Worm (Caenorhabditis elegans) whole organism, late embryonic: ENCODE data around the gene nuo-1.

Source experiments
- elt-2 ChIP-seq: sonication (generic microtip); optimal IDR thresholded peaks from 2 replicates; lab custom pipeline; 2016; ENCODE audit warnings: missing genetic modification reagents, missing genetic modification characterization, missing compliant biosample characterization
- pag-3 ChIP-seq: sonication (generic microtip); optimal IDR thresholded peaks from 2 replicates; lab custom pipeline; 2016; ENCODE audit warnings: missing compliant biosample characterization, missing genetic modification characterization, borderline replicate concordance

ce11 chrII:11125059-11125594, 27.5 kb downstream of the nuo-1 start:
- no peak for TF ChIP-seq elt-2 (tag; lab: Kevin White, UChicago)
- no peak for TF ChIP-seq pag-3 (tag; lab: Kevin White, UChicago)
